Worm (Caenorhabditis elegans): ENCODE results near the gene T01C8.2.

Gene T01C8.2

DNA sequence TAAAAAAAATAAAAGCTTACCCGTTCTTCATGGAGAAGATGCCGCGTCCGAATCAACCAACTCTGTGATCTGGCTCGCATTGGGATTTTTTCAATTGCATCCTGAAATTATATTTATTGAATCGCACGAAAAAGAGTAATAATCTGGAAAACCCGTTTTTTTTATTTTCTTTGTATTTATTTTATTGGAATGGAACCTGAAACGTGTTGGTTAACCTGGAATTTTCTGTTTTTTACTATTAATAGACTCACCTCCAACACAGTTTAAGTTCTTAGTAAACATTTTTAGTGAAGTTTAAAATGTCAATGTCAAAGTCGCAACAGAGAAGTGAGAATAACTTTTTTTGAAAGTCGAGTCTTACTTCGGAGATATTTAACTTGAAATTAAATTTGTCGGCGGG lies 32.0 kb downstream of the T01C8.2 start:
- TF ChIP-seq snpc-4 (GFP tag; optimal IDR thresholded peaks at IDR 0.05) (no peak), snpc-4 (tag; optimal IDR thresholded peaks at IDR 0.05) (no peak), lin-40 (tag; optimal IDR thresholded peaks at IDR 0.05) (no peak), madf-3 (GFP tag; IDR thresholded peaks at IDR 0.05) (no peak), mel-28 (tag; optimal IDR thresholded peaks at IDR 0.05; ENCODE audit: borderline replicate concordance) (no peak), egl-18 (GFP tag; IDR thresholded peaks at IDR 0.05) (no peak), ekl-4 (GFP tag; IDR thresholded peaks at IDR 0.05) (no peak), nhr-90 (tag; optimal IDR thresholded peaks at IDR 0.05) (no peak), aptf-2 (GFP tag; conservative IDR thresholded peaks at IDR 0.05) (no peak), tbp1 (GFP tag; optimal IDR thresholded peaks at IDR 0.05) (no peak), atf-7 (tag; optimal IDR thresholded peaks at IDR 0.05) (no peak), unc-62 (GFP tag; optimal IDR thresholded peaks at IDR 0.05) (no peak)

DNA sequence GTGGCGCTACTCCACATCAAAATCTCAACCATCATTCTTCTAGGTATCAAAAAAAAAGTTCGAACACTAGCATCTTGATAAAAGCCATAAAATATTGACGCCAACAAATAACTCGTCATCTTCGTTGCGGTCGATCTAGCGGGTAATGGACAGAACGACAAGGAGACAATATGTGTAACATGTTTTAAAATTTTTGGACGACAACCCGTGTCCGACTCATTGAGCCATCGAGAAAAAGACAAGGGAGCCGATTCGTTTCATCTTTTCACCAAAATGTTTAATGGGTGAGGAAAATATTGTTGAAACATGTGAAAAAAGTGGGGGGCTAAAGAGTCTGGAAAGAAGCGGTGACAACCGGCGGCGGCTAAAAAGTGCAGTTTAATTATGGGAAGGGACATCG lies 35.3 kb downstream of the T01C8.2 start:
- no peak for TF ChIP-seq nhr-179 (tag; optimal IDR thresholded peaks at IDR 0.05)
- TF ChIP-seq snpc-3.4 (tag; optimal IDR thresholded peaks at IDR 0.05) = no peak
- TF ChIP-seq snpc-4 (GFP tag; optimal IDR thresholded peaks at IDR 0.05) = no peak
- TF ChIP-seq snpc-4 (tag; optimal IDR thresholded peaks at IDR 0.05) = no peak
- no peak for TF ChIP-seq ceh-40 (GFP tag; IDR thresholded peaks at IDR 0.05)
- no peak for TF ChIP-seq lin-54 (GFP tag; optimal IDR thresholded peaks at IDR 0.05)
- no peak for TF ChIP-seq attf-5 (GFP tag; optimal IDR thresholded peaks at IDR 0.05)
- no peak for TF ChIP-seq him-1 (tag; optimal IDR thresholded peaks at IDR 0.05)
- no peak for TF ChIP-seq nhr-80 (tag; optimal IDR thresholded peaks at IDR 0.05)
- no peak for TF ChIP-seq gei-17 (GFP tag; optimal IDR thresholded peaks at IDR 0.05)
- TF ChIP-seq ztf-25 (GFP tag; IDR thresholded peaks at IDR 0.05) = no peak
- no peak for TF ChIP-seq lsy-27 (tag; optimal IDR thresholded peaks at IDR 0.05; ENCODE audit: borderline replicate concordance, insufficient read depth)
- no peak for TF ChIP-seq rcor-1 (GFP tag; IDR thresholded peaks at IDR 0.05)
- no peak for TF ChIP-seq ceh-100 (GFP tag; IDR thresholded peaks at IDR 0.05)
- no peak for TF ChIP-seq ekl-4 (GFP tag; IDR thresholded peaks at IDR 0.05)
- no peak for TF ChIP-seq hmg-1.2 (GFP tag; IDR thresholded peaks at IDR 0.05)
- no peak for TF ChIP-seq hsf-1 (GFP tag; IDR thresholded peaks at IDR 0.05)
- TF ChIP-seq F33H1.4 (GFP tag; IDR thresholded peaks at IDR 0.05) = no peak
- TF ChIP-seq F57A8.1 (GFP tag; optimal IDR thresholded peaks at IDR 0.05) = no peak
- no peak for TF ChIP-seq Y67H2A.10 (GFP tag; conservative IDR thresholded peaks at IDR 0.05)
- no peak for TF ChIP-seq hrde-1 (tag; optimal IDR thresholded peaks at IDR 0.05; ENCODE audit: borderline replicate concordance)

DNA sequence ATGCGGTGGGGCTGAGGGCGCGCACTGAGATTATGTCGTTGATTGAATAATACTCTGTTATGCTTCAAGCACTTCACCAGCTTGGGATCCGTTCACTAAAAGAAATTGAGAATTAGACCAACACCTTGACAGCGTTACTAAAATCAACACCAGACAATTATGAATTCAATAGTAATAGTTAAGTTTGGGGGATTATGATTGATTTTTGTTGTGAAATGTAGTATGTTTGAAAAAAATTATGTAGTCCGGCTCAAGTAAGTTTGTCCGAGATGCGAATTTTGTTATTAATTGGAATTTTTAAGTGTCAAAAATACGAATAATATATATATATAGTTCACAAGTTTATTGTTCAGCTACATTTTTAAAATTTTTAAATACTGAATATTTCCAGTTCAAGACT lies 39.1 kb downstream of the T01C8.2 start, which contains the start of gene sto-5:
Gene sto-5 (minus strand): TSS at position 101 of the 400 bp plus-strand sequence.
- no peak for TF ChIP-seq F57A8.1 (GFP tag; optimal IDR thresholded peaks at IDR 0.05)
- TF ChIP-seq ceh-79 (tag; optimal IDR thresholded peaks at IDR 0.05) = no peak

DNA sequence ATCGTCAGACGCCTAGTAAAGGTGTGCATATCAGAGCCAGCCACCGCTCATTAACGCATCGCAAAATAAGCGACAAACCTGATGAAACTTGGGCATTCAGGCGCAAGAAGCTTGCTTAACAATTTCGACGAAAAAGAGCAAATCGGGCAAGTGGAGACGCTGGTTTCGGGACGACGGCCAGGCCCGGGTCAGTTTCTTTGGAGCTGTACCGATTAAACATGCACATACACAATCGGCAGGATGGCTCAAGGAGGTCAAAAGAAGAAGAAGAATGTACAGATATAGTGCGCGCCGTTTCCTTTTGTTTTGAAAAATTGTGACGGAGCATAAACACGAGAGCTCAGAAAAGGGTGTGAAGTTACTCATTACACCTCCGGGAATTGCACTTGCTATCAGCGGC lies 40.3 kb downstream of the T01C8.2 start:
- TF ChIP-seq mes-4 (tag; optimal IDR thresholded peaks at IDR 0.05) (no peak), snpc-1.1 (tag; optimal IDR thresholded peaks at IDR 0.05; ENCODE audit: insufficient read depth) (no peak), lin-54 (GFP tag; optimal IDR thresholded peaks at IDR 0.05) (no peak), ceh-58 (GFP tag; IDR thresholded peaks at IDR 0.05) (no peak)
